Fruit fly (Drosophila melanogaster) whole organism: ENCODE results near the gene Spc25.

Experiments used
- CG8478 ChIP-seq: fragments of >200 bp; optimal IDR thresholded peaks from 2 replicates; lab custom pipeline; 2018; ENCODE audit warnings: inconsistent platforms
- EcR ChIP-seq, 2 experiments: fragments of >200 bp; optimal IDR thresholded peaks; 2 replicates each; lab custom pipeline; 2017; ENCODE audit warnings: missing biosample characterization in 2 of 2, missing genetic modification characterization in 2 of 2, missing genetic modification reagents in 2 of 2
- pan ChIP-seq: fragments of >200 bp; optimal IDR thresholded peaks from 2 replicates; lab custom pipeline; 2017
- psq ChIP-seq: fragments of >200 bp; optimal IDR thresholded peaks from 2 replicates; lab custom pipeline; 2017
- usp ChIP-seq: fragments of >200 bp; optimal IDR thresholded peaks from 2 replicates; lab custom pipeline; 2017; ENCODE audit warnings: missing biosample characterization, missing genetic modification characterization, mixed read lengths

DNA sequence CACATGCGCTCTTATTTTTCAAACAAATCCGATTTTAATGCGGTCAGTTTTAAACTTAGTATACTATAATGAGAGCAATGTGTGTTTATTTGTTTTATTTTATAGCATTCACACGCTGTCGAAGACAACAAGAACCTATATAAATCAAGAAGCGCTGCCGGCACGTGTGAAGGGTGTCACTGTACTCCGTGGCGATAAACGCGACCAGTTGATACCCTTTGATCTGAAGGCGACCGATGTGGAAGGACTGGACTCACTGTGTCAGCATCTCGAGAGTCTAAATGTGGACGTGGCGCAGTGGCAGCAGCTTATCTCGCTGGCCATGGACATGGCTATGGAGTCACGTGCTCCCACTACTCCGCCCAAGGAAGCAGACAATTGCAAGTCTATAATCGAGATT is 1.1 kb downstream of the Spc25 start:
- TF ChIP-seq EcR (GFP tag; optimal IDR thresholded peaks at IDR 0.05; lab: Kevin White, UChicago), result no peak
- no peak for TF ChIP-seq pan (lab: Kevin White, UChicago)
- TF ChIP-seq psq (lab: Kevin White, UChicago), result no peak
- TF ChIP-seq CG8478 (lab: Kevin White, UChicago), result no peak
- no peak for TF ChIP-seq usp (GFP tag; lab: Kevin White, UChicago)
